Worm (Caenorhabditis elegans) whole organism, L4 larva: ENCODE data around the gene dcap-1.
A peak's percentile ranks its signal among the peaks of the same experiment; 100 is the strongest.

ENCODE experiments used
- F37D6.2 ChIP-seq: sonication (generic microtip); optimal IDR thresholded peaks from 2 replicates; lab custom pipeline; 2016; ENCODE audit warnings: mild to moderate bottlenecking, missing genetic modification characterization, missing compliant biosample characterization
- T26A8.4 ChIP-seq: fragments of 200-800 bp; sonication (Bioruptor generic); IDR thresholded peaks from 2 replicates; pipeline ENCODE4 v1.3.6; 2022; ENCODE audit warnings: missing genetic modification characterization, missing compliant biosample characterization
- Y5F2A.4 ChIP-seq: fragments of 200-800 bp; sonication (Bioruptor generic); optimal IDR thresholded peaks from 2 replicates; lab custom pipeline; 2018; ENCODE audit warnings: mild to moderate bottlenecking, missing genetic modification characterization, missing compliant biosample characterization
- ZK337.2 ChIP-seq: fragments of 200-800 bp; sonication (Bioruptor generic); IDR thresholded peaks from 2 replicates; pipeline ENCODE4 v1.3.6; 2022; ENCODE audit warnings: missing genetic modification reagents, missing genetic modification characterization, missing compliant biosample characterization
- ZK546.5 ChIP-seq, 2 experiments: sonication (generic microtip); optimal IDR thresholded peaks; 2 replicates each; lab custom pipeline; 2017; ENCODE audit warnings: missing biosample characterization in 2 of 2, missing genetic modification characterization in 2 of 2
- arid-1 ChIP-seq: fragments of 200-800 bp; sonication (Bioruptor generic); conservative IDR thresholded peaks from 2 replicates; pipeline ENCODE4 v1.3.6; 2022; ENCODE audit warnings: missing genetic modification reagents, missing genetic modification characterization, missing compliant biosample characterization
- ceh-28 ChIP-seq: fragments of 150-350 bp; optimal IDR thresholded peaks from 2 replicates; lab custom pipeline; 2014; ENCODE audit warnings: missing biosample characterization, missing genetic modification reagents, missing genetic modification characterization
- ceh-32 ChIP-seq: sonication (generic microtip); optimal IDR thresholded peaks from 2 replicates; lab custom pipeline; 2016; ENCODE audit warnings: mild to moderate bottlenecking, missing genetic modification characterization, missing compliant biosample characterization; ENCODE audit not compliant: poor library complexity
- ceh-44 ChIP-seq: fragments of 200-800 bp; sonication (Bioruptor generic); IDR thresholded peaks from 2 replicates; pipeline ENCODE4 v1.3.6; 2022; ENCODE audit warnings: missing genetic modification reagents, missing genetic modification characterization, missing compliant biosample characterization
- ceh-82 ChIP-seq: sonication (generic microtip); optimal IDR thresholded peaks from 2 replicates; lab custom pipeline; 2017; ENCODE audit warnings: missing biosample characterization, missing genetic modification characterization
- cey-2 ChIP-seq: sonication (generic microtip); optimal IDR thresholded peaks from 3 replicates; lab custom pipeline; 2017; ENCODE audit warnings: missing genetic modification characterization, mild to moderate bottlenecking, missing compliant biosample characterization, antibody characterized with exemption, borderline replicate concordance; ENCODE audit not compliant: insufficient read depth
- ctbp-1 ChIP-seq: fragments of 200-800 bp; sonication (Bioruptor generic); IDR thresholded peaks from 2 replicates; pipeline ENCODE4 v1.3.6; 2022; ENCODE audit warnings: missing genetic modification reagents, missing genetic modification characterization, missing compliant biosample characterization
- daf-12 ChIP-seq: fragments of 150-350 bp; optimal IDR thresholded peaks from 2 replicates; lab custom pipeline; 2014; ENCODE audit warnings: missing biosample characterization, missing genetic modification reagents, missing genetic modification characterization
- daf-16 ChIP-seq, 3 experiments: sonication (generic microtip); optimal IDR thresholded peaks; 2 replicates each; lab custom pipeline; 2016 to 2017; ENCODE audit warnings: missing genetic modification characterization in 3 of 3, missing genetic modification reagents in 3 of 3, mild to moderate bottlenecking in 2 of 3, missing compliant biosample characterization in 2 of 3, missing biosample characterization in 1 of 3, moderate library complexity in 1 of 3
- daf-19 ChIP-seq: fragments of 200-800 bp; sonication (Bioruptor generic); conservative IDR thresholded peaks from 2 replicates; pipeline ENCODE4 v1.3.6; 2022; ENCODE audit warnings: missing genetic modification characterization, missing compliant biosample characterization
- duxl-1 ChIP-seq: sonication (generic microtip); optimal IDR thresholded peaks from 2 replicates; lab custom pipeline; 2016; ENCODE audit warnings: mild to moderate bottlenecking, missing genetic modification characterization, moderate library complexity, missing compliant biosample characterization; ENCODE audit not compliant: poor library complexity
- dve-1 ChIP-seq: sonication (generic microtip); optimal IDR thresholded peaks from 2 replicates; lab custom pipeline; 2017; ENCODE audit warnings: antibody characterized with exemption, mild to moderate bottlenecking, missing genetic modification characterization, missing compliant biosample characterization; ENCODE audit not compliant: insufficient read depth
- egl-27 ChIP-seq: sonication (generic microtip); optimal IDR thresholded peaks from 3 replicates; lab custom pipeline; 2017; ENCODE audit warnings: missing biosample characterization, missing genetic modification reagents, missing genetic modification characterization
- fkh-10 ChIP-seq: fragments of 150-350 bp; optimal IDR thresholded peaks from 2 replicates; lab custom pipeline; 2014; ENCODE audit warnings: missing biosample characterization, missing genetic modification reagents, missing genetic modification characterization
- fos-1 ChIP-seq: fragments of 150-350 bp; optimal IDR thresholded peaks from 2 replicates; lab custom pipeline; 2014; ENCODE audit warnings: missing biosample characterization, missing genetic modification characterization
- gei-8 ChIP-seq: fragments of 200-800 bp; sonication (Bioruptor generic); optimal IDR thresholded peaks from 2 replicates; lab custom pipeline; 2018; ENCODE audit warnings: mild to moderate bottlenecking, missing genetic modification characterization, missing compliant biosample characterization
- hlh-11 ChIP-seq: fragments of 200-800 bp; sonication (Bioruptor generic); optimal IDR thresholded peaks from 2 replicates; lab custom pipeline; 2018; ENCODE audit warnings: mild to moderate bottlenecking, missing genetic modification characterization, missing compliant biosample characterization
- hlh-30 ChIP-seq: sonication (generic microtip); optimal IDR thresholded peaks from 2 replicates; lab custom pipeline; 2017; ENCODE audit warnings: antibody characterized with exemption, mild to moderate bottlenecking, missing genetic modification characterization, missing compliant biosample characterization; ENCODE audit not compliant: insufficient read depth
- lin-13 ChIP-seq: fragments of 150-350 bp; optimal IDR thresholded peaks from 2 replicates; lab custom pipeline; 2014; ENCODE audit warnings: missing biosample characterization, missing genetic modification reagents, missing genetic modification characterization
- lin-15B ChIP-seq: fragments of 150-350 bp; sonication (generic microtip); optimal IDR thresholded peaks from 3 replicates; lab custom pipeline; 2014; ENCODE audit warnings: missing biosample characterization, missing genetic modification characterization
- lir-3 ChIP-seq: sonication (generic microtip); optimal IDR thresholded peaks from 2 replicates; lab custom pipeline; 2016; ENCODE audit warnings: mild to moderate bottlenecking, missing genetic modification characterization, missing compliant biosample characterization
- mes-2 ChIP-seq: sonication (generic microtip); optimal IDR thresholded peaks from 2 replicates; lab custom pipeline; 2016; ENCODE audit warnings: missing genotype, mild to moderate bottlenecking, missing genetic modification characterization, missing compliant biosample characterization; ENCODE audit not compliant: poor library complexity, severe bottlenecking
- nhr-102 ChIP-seq: sonication (generic microtip); optimal IDR thresholded peaks from 2 replicates; lab custom pipeline; 2016; ENCODE audit warnings: mild to moderate bottlenecking, missing genetic modification characterization, moderate library complexity, missing compliant biosample characterization
- nhr-25 ChIP-seq: sonication (generic microtip); optimal IDR thresholded peaks from 2 replicates; lab custom pipeline; 2017; ENCODE audit warnings: missing genetic modification characterization, mild to moderate bottlenecking, missing compliant biosample characterization, antibody characterized with exemption, moderate library complexity, borderline replicate concordance; ENCODE audit not compliant: insufficient read depth
- nhr-28 ChIP-seq: fragments of 150-350 bp; optimal IDR thresholded peaks from 2 replicates; lab custom pipeline; 2014; ENCODE audit warnings: missing biosample characterization, missing genetic modification characterization
- nhr-41 ChIP-seq: fragments of 200-800 bp; sonication (Bioruptor generic); IDR thresholded peaks from 2 replicates; pipeline ENCODE4 v1.3.6; 2022; ENCODE audit warnings: missing genetic modification reagents, missing genetic modification characterization, missing compliant biosample characterization
- nhr-48 ChIP-seq: sonication (generic microtip); optimal IDR thresholded peaks from 2 replicates; lab custom pipeline; 2016; ENCODE audit warnings: mild to moderate bottlenecking, missing genetic modification characterization, missing compliant biosample characterization
- nhr-77 ChIP-seq: fragments of 150-350 bp; optimal IDR thresholded peaks from 2 replicates; lab custom pipeline; 2014; ENCODE audit warnings: missing biosample characterization, missing genetic modification characterization
- pha-4 ChIP-seq, 2 experiments: fragments of 150-350 bp in 1 of 2; fragments of 200-800 bp in 1 of 2; sonication (Bioruptor generic) in 1 of 2; IDR thresholded peaks in 1 of 2; optimal IDR thresholded peaks in 1 of 2; 2 replicates each; pipeline versions ENCODE4 v1.3.6 to Lab custom; 2014 to 2022; ENCODE audit warnings: missing genetic modification characterization in 2 of 2, missing genetic modification reagents in 2 of 2, missing biosample characterization in 1 of 2, missing compliant biosample characterization in 1 of 2
- pqm-1 ChIP-seq: sonication (generic microtip); optimal IDR thresholded peaks from 2 replicates; lab custom pipeline; 2017; ENCODE audit warnings: missing biosample characterization, missing genetic modification characterization
- rbr-2 ChIP-seq: sonication (generic microtip); optimal IDR thresholded peaks from 2 replicates; lab custom pipeline; 2016; ENCODE audit warnings: missing genotype, missing genetic modification characterization, missing compliant biosample characterization
- saeg-2 ChIP-seq: fragments of 200-800 bp; sonication (Bioruptor generic); IDR thresholded peaks from 2 replicates; pipeline ENCODE4 v1.3.6; 2022; ENCODE audit warnings: missing genetic modification reagents, missing genetic modification characterization, missing compliant biosample characterization
- snpc-1.2 ChIP-seq: fragments of 200-800 bp; sonication (Bioruptor generic); IDR thresholded peaks from 2 replicates; pipeline ENCODE4 v1.3.6; 2022; ENCODE audit warnings: missing genetic modification reagents, missing genetic modification characterization, missing compliant biosample characterization
- snpc-4 ChIP-seq: fragments of 150-350 bp; optimal IDR thresholded peaks from 2 replicates; lab custom pipeline; 2014; ENCODE audit warnings: missing biosample characterization, missing genetic modification characterization
- tag-97 ChIP-seq: fragments of 200-800 bp; sonication (Bioruptor generic); IDR thresholded peaks from 2 replicates; pipeline ENCODE4 v1.3.6; 2022; ENCODE audit warnings: missing genetic modification characterization, missing compliant biosample characterization
- unc-130 ChIP-seq: sonication (generic microtip); optimal IDR thresholded peaks from 2 replicates; lab custom pipeline; 2016; ENCODE audit warnings: missing genetic modification reagents, missing genetic modification characterization, missing compliant biosample characterization
- unc-62 ChIP-seq, 3 experiments: fragments of 150-350 bp in 1 of 3; sonication (generic microtip); optimal IDR thresholded peaks in 2 of 3; peaks in 1 of 3; 1 replicate in 1 of 3; 2 replicates in 2 of 3; lab custom pipeline; 2014 to 2017; ENCODE audit warnings: missing biosample characterization in 3 of 3, missing genetic modification characterization in 3 of 3, missing genetic modification reagents in 3 of 3, missing genotype in 1 of 3
- zfp-2 ChIP-seq: sonication (generic microtip); optimal IDR thresholded peaks from 2 replicates; lab custom pipeline; 2016; ENCODE audit warnings: mild to moderate bottlenecking, missing genetic modification characterization, missing compliant biosample characterization
- zfp-3 ChIP-seq: fragments of 200-800 bp; sonication (Bioruptor generic); conservative IDR thresholded peaks from 2 replicates; pipeline ENCODE4 v1.3.6; 2022; ENCODE audit warnings: missing genetic modification reagents, missing genetic modification characterization, missing compliant biosample characterization
- zip-11 ChIP-seq: fragments of 200-800 bp; sonication (Bioruptor generic); IDR thresholded peaks from 2 replicates; pipeline ENCODE4 v1.3.6; 2022; ENCODE audit warnings: missing genetic modification characterization, missing compliant biosample characterization
- ztf-11 ChIP-seq: fragments of 150-350 bp; optimal IDR thresholded peaks from 2 replicates; lab custom pipeline; 2014; ENCODE audit warnings: missing biosample characterization, missing genetic modification characterization

Gene dcap-1

ce11 chrIV:1074069-1074468 lies 19.5 kb upstream of the dcap-1 start:
- TF ChIP-seq dve-1 (tag; lab: Kevin White, UChicago) (no peak), pha-4 (GFP tag; IDR thresholded peaks at IDR 0.05; lab: Robert Waterston, UW) (no peak), pha-4 (tag; optimal IDR thresholded peaks at IDR 0.05; lab: Kevin White, UChicago) (no peak), zfp-3 (GFP tag; lab: Robert Waterston, UW) (no peak)

- peak; percentile 11 for TF ChIP-seq pqm-1 (tag; lab: Kevin White, UChicago)
- TF ChIP-seq fos-1 (tag; lab: Kevin White, UChicago): no peak
- TF ChIP-seq zfp-2 (tag; lab: Kevin White, UChicago): no peak
- TF ChIP-seq arid-1 (GFP tag; lab: Robert Waterston, UW): peak; percentile 41; the same call in 1 of the 2 replicates
- 0 out of 2 replicates have a peak, but pooled peaks have one; percentile 46 for TF ChIP-seq snpc-1.2 (GFP tag; lab: Robert Waterston, UW)
- no peak for TF ChIP-seq ZK337.2 (GFP tag; lab: Robert Waterston, UW)
- peak in 1 of 2 experiments; percentile 51 for TF ChIP-seq unc-62 (GFP tag; optimal IDR thresholded peaks at IDR 0.05 in 1 of 2; lab: Kevin White, UChicago)
- TF ChIP-seq unc-62 (tag; optimal IDR thresholded peaks at IDR 0.05; lab: Kevin White, UChicago): no peak
- no peak for TF ChIP-seq ceh-28
- no peak for TF ChIP-seq nhr-41 (GFP tag; lab: Robert Waterston, UW)
- TF ChIP-seq egl-27: no peak
- TF ChIP-seq nhr-28: peak; percentile 54
- peak in 1 of 2 experiments; percentile 17 for TF ChIP-seq ZK546.5 (tag; optimal IDR thresholded peaks at IDR 0.05; lab: Kevin White, UChicago)
- peak; percentile 1 for TF ChIP-seq ceh-32 (tag; lab: Kevin White, UChicago)
- TF ChIP-seq lin-15B (tag; lab: Kevin White, UChicago): no peak
- no peak for TF ChIP-seq daf-19
- TF ChIP-seq ceh-82 (tag; lab: Kevin White, UChicago): no peak
- TF ChIP-seq T26A8.4: peak; percentile 88
- no peak for TF ChIP-seq ztf-11
- TF ChIP-seq lin-13 (GFP tag; lab: Kevin White, UChicago): peak; percentile 67
- TF ChIP-seq unc-130: no peak
- no peak for TF ChIP-seq zfp-3 (GFP tag; lab: Robert Waterston, UW)
- TF ChIP-seq F37D6.2 (tag; lab: Kevin White, UChicago): peak; percentile 81
- TF ChIP-seq nhr-48 (tag; lab: Kevin White, UChicago): peak; percentile 86
- TF ChIP-seq rbr-2 (tag; lab: Kevin White, UChicago): peak; percentile 91
- no peak for TF ChIP-seq Y5F2A.4 (GFP tag; lab: Kevin White, UChicago)
- no peak for TF ChIP-seq lir-3 (tag; lab: Kevin White, UChicago)
- TF ChIP-seq fkh-10 (GFP tag; lab: Kevin White, UChicago): peak; percentile 97
- peak; percentile 67 for TF ChIP-seq mes-2 (tag; lab: Kevin White, UChicago)
- TF ChIP-seq snpc-4 (tag; lab: Kevin White, UChicago): no peak
- TF ChIP-seq cey-2 (tag; lab: Kevin White, UChicago): no peak
- TF ChIP-seq nhr-102: peak; percentile 81
- TF ChIP-seq saeg-2 (GFP tag; lab: Robert Waterston, UW): peak; percentile 88
- peak; percentile 86 for TF ChIP-seq ctbp-1 (GFP tag; lab: Robert Waterston, UW)
- peak; percentile 91 for TF ChIP-seq nhr-77 (tag; lab: Kevin White, UChicago)
- TF ChIP-seq daf-16 (GFP tag; optimal IDR thresholded peaks at IDR 0.05; lab: Kevin White, UChicago): peak in 1 of 2 experiments; percentile 86
- peak; percentile 89 for TF ChIP-seq daf-16 (tag; optimal IDR thresholded peaks at IDR 0.05; lab: Kevin White, UChicago)
- no peak for TF ChIP-seq tag-97 (GFP tag; lab: Robert Waterston, UW)
- no peak for TF ChIP-seq daf-12 (tag; lab: Kevin White, UChicago)
- peak; percentile 94 for TF ChIP-seq hlh-30 (tag; lab: Kevin White, UChicago)
- TF ChIP-seq nhr-25 (tag; lab: Kevin White, UChicago): no peak
- peak; percentile 17 for TF ChIP-seq duxl-1 (tag; lab: Kevin White, UChicago)
- no peak for TF ChIP-seq gei-8 (GFP tag; lab: Kevin White, UChicago)
- peak; percentile 99 for TF ChIP-seq hlh-11
- TF ChIP-seq zip-11 (GFP tag; lab: Robert Waterston, UW): no peak
- TF ChIP-seq ceh-44 (GFP tag; lab: Robert Waterston, UW): no peak
Observed at ce11 chrIV:1070383-1070782, 15.8 kb upstream of the dcap-1 start.
